Worm (Caenorhabditis elegans) whole organism, L1 larva: ENCODE results near the gene T10B5.3.

Source experiments
- C34B4.2 ChIP-seq: sonication (generic microtip); optimal IDR thresholded peaks from 2 replicates; lab custom pipeline; 2017; ENCODE audit warnings: mild to moderate bottlenecking, missing genetic modification characterization, missing compliant biosample characterization
- Y116A8C.19 ChIP-seq: sonication (generic microtip); optimal IDR thresholded peaks from 2 replicates; lab custom pipeline; 2016; ENCODE audit warnings: missing compliant biosample characterization, missing genetic modification characterization, borderline replicate concordance
- aha-1 ChIP-seq: fragments of 150-350 bp; optimal IDR thresholded peaks from 2 replicates; lab custom pipeline; 2014; ENCODE audit warnings: missing biosample characterization, missing genetic modification characterization
- ama-1 ChIP-seq: fragments of 150-350 bp; optimal IDR thresholded peaks from 2 replicates; lab custom pipeline; 2014
- blmp-1 ChIP-seq: fragments of 150-350 bp; optimal IDR thresholded peaks from 2 replicates; lab custom pipeline; 2014; ENCODE audit warnings: missing biosample characterization, missing genetic modification characterization
- ceh-8 ChIP-seq: fragments of 200-800 bp; sonication (Bioruptor generic); optimal IDR thresholded peaks from 2 replicates; lab custom pipeline; 2018; ENCODE audit warnings: mild to moderate bottlenecking, missing genetic modification characterization, moderate library complexity, missing compliant biosample characterization
- ceh-82 ChIP-seq, 3 experiments: fragments of 150-350 bp in 1 of 3; sonication (generic microtip) in 2 of 3; optimal IDR thresholded peaks; 2 replicates each; lab custom pipeline; 2014 to 2017; ENCODE audit warnings: missing biosample characterization in 3 of 3, missing genetic modification characterization in 3 of 3
- ceh-88 ChIP-seq: fragments of 200-800 bp; sonication (Bioruptor generic); IDR thresholded peaks from 2 replicates; pipeline ENCODE4 v1.3.6; 2022; ENCODE audit warnings: missing genetic modification characterization, missing compliant biosample characterization
- ces-1 ChIP-seq: fragments of 150-350 bp; optimal IDR thresholded peaks from 2 replicates; lab custom pipeline; 2014; ENCODE audit warnings: missing biosample characterization, missing genetic modification reagents, missing genetic modification characterization
- dpl-1 ChIP-seq, 3 experiments: fragments of 150-350 bp in 2 of 3; sonication (generic microtip) in 1 of 3; optimal IDR thresholded peaks; 2 replicates each; lab custom pipeline; 2014 to 2017; ENCODE audit warnings: missing biosample characterization in 3 of 3, missing genetic modification characterization in 3 of 3, missing genetic modification reagents in 3 of 3
- efl-3 ChIP-seq: fragments of 200-800 bp; sonication (Bioruptor generic); optimal IDR thresholded peaks from 2 replicates; lab custom pipeline; 2018; ENCODE audit warnings: mild to moderate bottlenecking, missing genetic modification characterization, missing compliant biosample characterization
- egl-13 ChIP-seq: sonication (generic microtip); optimal IDR thresholded peaks from 2 replicates; lab custom pipeline; 2016; ENCODE audit warnings: missing genotype, missing genetic modification reagents, missing genetic modification characterization, missing compliant biosample characterization
- egl-27 ChIP-seq, 2 experiments: fragments of 150-350 bp in 1 of 2; sonication (generic microtip); optimal IDR thresholded peaks; 3 replicates each; lab custom pipeline; 2017 to 2018; ENCODE audit warnings: missing biosample characterization in 2 of 2, missing genetic modification characterization in 2 of 2, missing genetic modification reagents in 2 of 2
- elt-3 ChIP-seq, 6 experiments: fragments of 150-350 bp in 1 of 6; sonication (generic microtip); optimal IDR thresholded peaks; 2 replicates each; lab custom pipeline; 2017 to 2018; ENCODE audit warnings: missing biosample characterization in 6 of 6, missing genetic modification characterization in 6 of 6, inconsistent platforms in 1 of 6
- ets-5 ChIP-seq: fragments of 200-800 bp; sonication (Bioruptor generic); IDR thresholded peaks from 2 replicates; pipeline ENCODE4 v1.3.6; 2022; ENCODE audit warnings: missing genetic modification characterization, missing compliant biosample characterization
- fkh-4 ChIP-seq: sonication (generic microtip); optimal IDR thresholded peaks from 2 replicates; lab custom pipeline; 2016; ENCODE audit warnings: missing compliant biosample characterization, missing genetic modification characterization, borderline replicate concordance
- fkh-8 ChIP-seq: sonication (generic microtip); optimal IDR thresholded peaks from 2 replicates; lab custom pipeline; 2016; ENCODE audit warnings: mild to moderate bottlenecking, missing genetic modification characterization, missing compliant biosample characterization
- grh-1 ChIP-seq: fragments of 200-800 bp; sonication (Bioruptor generic); IDR thresholded peaks from 2 replicates; pipeline ENCODE4 v1.3.6; 2022; ENCODE audit warnings: missing genetic modification reagents, missing genetic modification characterization, missing compliant biosample characterization
- lin-14 ChIP-seq: fragments of 200-800 bp; sonication (Bioruptor generic); optimal IDR thresholded peaks from 2 replicates; lab custom pipeline; 2018; ENCODE audit warnings: mild to moderate bottlenecking, missing genetic modification characterization, moderate library complexity, missing compliant biosample characterization
- lin-35 ChIP-seq, 2 experiments: fragments of 150-350 bp; optimal IDR thresholded peaks; 2 replicates each; lab custom pipeline; 2014; ENCODE audit warnings: missing biosample characterization in 2 of 2, missing genetic modification characterization in 2 of 2, missing genetic modification reagents in 2 of 2
- lsy-2 ChIP-seq, 2 experiments: fragments of 150-350 bp; optimal IDR thresholded peaks; 2 replicates each; lab custom pipeline; 2014; ENCODE audit warnings: missing biosample characterization in 2 of 2, missing genetic modification characterization in 2 of 2
- mdl-1 ChIP-seq, 2 experiments: fragments of 150-350 bp; optimal IDR thresholded peaks; 2 replicates each; lab custom pipeline; 2014 to 2017; ENCODE audit warnings: missing biosample characterization in 2 of 2, missing genetic modification characterization in 2 of 2, inconsistent platforms in 1 of 2
- mef-2 ChIP-seq: fragments of 150-350 bp; optimal IDR thresholded peaks from 2 replicates; lab custom pipeline; 2014; ENCODE audit warnings: missing biosample characterization, missing genetic modification characterization
- nhr-11 ChIP-seq: fragments of 150-350 bp; optimal IDR thresholded peaks from 2 replicates; lab custom pipeline; 2014; ENCODE audit warnings: missing biosample characterization, missing genetic modification characterization
- nhr-19 ChIP-seq: fragments of 200-800 bp; sonication (Bioruptor generic); conservative IDR thresholded peaks from 2 replicates; pipeline ENCODE4 v1.3.6; 2022; ENCODE audit warnings: missing genetic modification characterization, missing compliant biosample characterization
- nhr-28 ChIP-seq: fragments of 150-350 bp; optimal IDR thresholded peaks from 2 replicates; lab custom pipeline; 2014; ENCODE audit warnings: missing biosample characterization, missing genetic modification characterization
- nhr-71 ChIP-seq: sonication (generic microtip); optimal IDR thresholded peaks from 2 replicates; lab custom pipeline; 2016; ENCODE audit warnings: mild to moderate bottlenecking, missing genetic modification characterization, moderate library complexity, missing compliant biosample characterization
- nhr-90 ChIP-seq: sonication (generic microtip); optimal IDR thresholded peaks from 2 replicates; lab custom pipeline; 2016; ENCODE audit warnings: mild to moderate bottlenecking, missing genetic modification characterization, missing compliant biosample characterization; ENCODE audit not compliant: poor library complexity
- pqm-1 ChIP-seq: sonication (generic microtip); optimal IDR thresholded peaks from 3 replicates; lab custom pipeline; 2017; ENCODE audit warnings: missing biosample characterization, missing genetic modification characterization
- rnt-1 ChIP-seq: sonication (generic microtip); optimal IDR thresholded peaks from 2 replicates; lab custom pipeline; 2016; ENCODE audit warnings: mild to moderate bottlenecking, missing genetic modification characterization, moderate library complexity, missing compliant biosample characterization
- skn-1 ChIP-seq: fragments of 150-350 bp; optimal IDR thresholded peaks from 2 replicates; lab custom pipeline; 2014; ENCODE audit warnings: missing biosample characterization, missing genetic modification characterization
- sptf-1 ChIP-seq: fragments of 150-350 bp; optimal IDR thresholded peaks from 2 replicates; lab custom pipeline; 2014; ENCODE audit warnings: missing biosample characterization, missing genetic modification characterization
- swsn-7 ChIP-seq: sonication (generic microtip); optimal IDR thresholded peaks from 2 replicates; lab custom pipeline; 2016; ENCODE audit warnings: missing genetic modification characterization, missing compliant biosample characterization
- tbx-2 ChIP-seq: sonication (generic microtip); optimal IDR thresholded peaks from 2 replicates; lab custom pipeline; 2016; ENCODE audit warnings: missing genetic modification characterization, missing compliant biosample characterization
- unc-98 ChIP-seq: fragments of 200-800 bp; sonication (Bioruptor generic); IDR thresholded peaks from 2 replicates; pipeline ENCODE4 v1.3.6; 2022; ENCODE audit warnings: missing genetic modification characterization, missing compliant biosample characterization
- vab-15 ChIP-seq: sonication (generic microtip); optimal IDR thresholded peaks from 2 replicates; lab custom pipeline; 2017; ENCODE audit warnings: missing genotype, mild to moderate bottlenecking, missing genetic modification characterization, missing compliant biosample characterization
- zag-1 ChIP-seq: fragments of 150-350 bp; optimal IDR thresholded peaks from 2 replicates; lab custom pipeline; 2014; ENCODE audit warnings: missing biosample characterization, missing genetic modification characterization
- ztf-11 ChIP-seq, 2 experiments: sonication (generic microtip); optimal IDR thresholded peaks; 2 replicates each; lab custom pipeline; 2016 to 2017; ENCODE audit warnings: missing genetic modification characterization in 2 of 2, missing biosample characterization in 1 of 2, missing compliant biosample characterization in 1 of 2

T10B5.3 gene

ce11 chrV:1892567-1893277 is 23.1 kb upstream of the T10B5.3 start, which contains the start of gene zig-11 (continued):
- TF ChIP-seq mdl-1 (tag; optimal IDR thresholded peaks at IDR 0.05; lab: Kevin White, UChicago) (no peak), swsn-7 (tag; lab: Kevin White, UChicago) (no peak), nhr-90 (tag; lab: Kevin White, UChicago) (no peak), nhr-71 (tag; lab: Kevin White, UChicago) (peak; percentile 36), ama-1 (lab: Kevin White, UChicago) (no peak), nhr-11 (tag; lab: Kevin White, UChicago) (no peak), tbx-2 (tag; lab: Kevin White, UChicago) (no peak), sptf-1 (tag; lab: Kevin White, UChicago) (no peak), ceh-8 (GFP tag; lab: Kevin White, UChicago) (no peak), vab-15 (tag; lab: Kevin White, UChicago) (no peak), skn-1 (tag; lab: Kevin White, UChicago) (no peak), C34B4.2 (tag; lab: Kevin White, UChicago) (no peak), grh-1 (GFP tag; lab: Robert Waterston, UW) (peak; percentile 61; the same call in 1 of the 2 replicates), unc-98 (GFP tag; lab: Robert Waterston, UW) (no peak), dpl-1 (GFP tag; optimal IDR thresholded peaks at IDR 0.05; lab: Kevin White, UChicago) (peak; percentile 71 to 90 (median 84)), Y116A8C.19 (tag; lab: Kevin White, UChicago) (no peak), lin-35 (GFP tag; optimal IDR thresholded peaks at IDR 0.05; lab: Kevin White, UChicago) (peak; percentile 78 to 93), fkh-4 (tag; lab: Kevin White, UChicago) (no peak), elt-3 (tag; optimal IDR thresholded peaks at IDR 0.05; lab: Kevin White, UChicago) (no peak), ceh-88 (GFP tag; lab: Robert Waterston, UW) (no peak), mef-2 (no peak), lsy-2 (tag; optimal IDR thresholded peaks at IDR 0.05; lab: Kevin White, UChicago) (peak; percentile 37 to 93), blmp-1 (tag; lab: Kevin White, UChicago) (peak; percentile 98), ceh-82 (tag; optimal IDR thresholded peaks at IDR 0.05; lab: Kevin White, UChicago) (peak in 1 of 3 experiments; percentile 13), ets-5 (no peak), lin-14 (GFP tag; lab: Kevin White, UChicago) (no peak), rnt-1 (no peak), ces-1 (GFP tag; lab: Kevin White, UChicago) (no peak), nhr-28 (tag; lab: Kevin White, UChicago) (no peak), nhr-19 (GFP tag; lab: Robert Waterston, UW) (no peak), aha-1 (tag; lab: Kevin White, UChicago) (no peak), ztf-11 (tag; optimal IDR thresholded peaks at IDR 0.05; lab: Kevin White, UChicago) (no peak), egl-13 (tag; lab: Kevin White, UChicago) (no peak), zag-1 (tag; lab: Kevin White, UChicago) (no peak)
- TF ChIP-seq, all 84 proteins: peak for 14

ce11 chrV:1889996-1890395 is 20.4 kb upstream of the T10B5.3 start:
- no peak for TF ChIP-seq C34B4.2 (tag; lab: Kevin White, UChicago)
- peak; percentile 81 for TF ChIP-seq lin-14 (GFP tag; lab: Kevin White, UChicago)
- TF ChIP-seq efl-3: no peak
- TF ChIP-seq ztf-11 (tag; optimal IDR thresholded peaks at IDR 0.05; lab: Kevin White, UChicago): no peak
- TF ChIP-seq egl-27 (tag; optimal IDR thresholded peaks at IDR 0.05; lab: Kevin White, UChicago): no peak
- TF ChIP-seq rnt-1: peak; percentile 16
- no peak for TF ChIP-seq zag-1 (tag; lab: Kevin White, UChicago)
- no peak for TF ChIP-seq pqm-1 (tag; lab: Kevin White, UChicago)
- TF ChIP-seq fkh-8 (tag; lab: Kevin White, UChicago): peak; percentile 1
- TF ChIP-seq, all 84 proteins: peak for 3
